Fruit fly (Drosophila melanogaster) whole organism, embryonic: Measurements from ENCODE around the gene CG14655.

Experiments used
- CG10209 ChIP-seq: fragments of 200-800 bp; sonication (Bioruptor generic); optimal IDR thresholded peaks from 3 replicates; lab custom pipeline; 2017; ENCODE audit warnings: missing biosample characterization, mild to moderate bottlenecking, missing genetic modification characterization, missing genetic modification reagents
- CG10267 ChIP-seq: fragments of 200-800 bp; sonication (Bioruptor generic); optimal IDR thresholded peaks from 2 replicates; lab custom pipeline; 2018; ENCODE audit warnings: missing biosample characterization, mild to moderate bottlenecking, missing genetic modification characterization, moderate library complexity
- CG10431 ChIP-seq: fragments of 200-800 bp; sonication (Bioruptor generic); optimal IDR thresholded peaks from 3 replicates; lab custom pipeline; 2018; ENCODE audit warnings: missing biosample characterization, mild to moderate bottlenecking, missing genetic modification characterization
- CG11398 ChIP-seq: fragments of 200-800 bp; sonication (Bioruptor generic); optimal IDR thresholded peaks from 2 replicates; lab custom pipeline; 2016; ENCODE audit warnings: missing biosample characterization, missing genetic modification characterization
- CG12299 ChIP-seq: fragments of 200-800 bp; sonication (Bioruptor generic); optimal IDR thresholded peaks from 2 replicates; lab custom pipeline; 2018; ENCODE audit warnings: missing biosample characterization, mild to moderate bottlenecking, missing genetic modification characterization
- CG1233 ChIP-seq: fragments of 200-800 bp; sonication (Bioruptor generic); optimal IDR thresholded peaks from 4 replicates; lab custom pipeline; 2018; ENCODE audit warnings: missing biosample characterization, mild to moderate bottlenecking, missing genetic modification characterization
- CG13624 ChIP-seq: fragments of 200-800 bp; sonication (Bioruptor generic); optimal IDR thresholded peaks from 2 replicates; lab custom pipeline; 2016; ENCODE audit warnings: missing biosample characterization, missing genetic modification characterization
- CG17385 ChIP-seq: fragments of 200-800 bp; sonication (Bioruptor generic); optimal IDR thresholded peaks from 3 replicates; lab custom pipeline; 2018; ENCODE audit warnings: missing biosample characterization, mild to moderate bottlenecking, missing genetic modification characterization
- CG17829 ChIP-seq: fragments of 200-800 bp; optimal IDR thresholded peaks from 2 replicates; lab custom pipeline; 2019; ENCODE audit warnings: missing biosample characterization, mild to moderate bottlenecking, missing genetic modification characterization, moderate library complexity
- CG18476 ChIP-seq: fragments of 200-800 bp; sonication (Bioruptor generic); optimal IDR thresholded peaks from 2 replicates; lab custom pipeline; 2016; ENCODE audit warnings: missing biosample characterization, mild to moderate bottlenecking, missing genetic modification characterization
- CG2199 ChIP-seq: fragments of 200-800 bp; sonication (Bioruptor generic); IDR thresholded peaks from 3 replicates; pipeline ENCODE4 v1.3.6; 2022; ENCODE audit warnings: missing biosample characterization, missing genetic modification characterization
- CG30431 ChIP-seq: fragments of 200-800 bp; sonication (Bioruptor generic); optimal IDR thresholded peaks from 2 replicates; lab custom pipeline; 2017; ENCODE audit warnings: missing biosample characterization, missing genetic modification characterization
- CG31224 ChIP-seq: fragments of 200-800 bp; sonication (Bioruptor generic); IDR thresholded peaks from 2 replicates; pipeline ENCODE4 v1.3.6; 2022; ENCODE audit warnings: missing biosample characterization, missing genetic modification characterization
- CG33213 ChIP-seq: fragments of 200-800 bp; sonication (Bioruptor generic); optimal IDR thresholded peaks from 3 replicates; lab custom pipeline; 2016; ENCODE audit warnings: missing biosample characterization, missing genetic modification characterization
- CG43689 ChIP-seq: fragments of 200-800 bp; sonication (Bioruptor generic); IDR thresholded peaks from 2 replicates; pipeline ENCODE4 v1.3.6; 2022; ENCODE audit warnings: missing biosample characterization, missing genetic modification characterization
- CG4404 ChIP-seq: fragments of 200-800 bp; sonication (Bioruptor generic); IDR thresholded peaks from 2 replicates; pipeline ENCODE4 v1.3.6; 2022; ENCODE audit warnings: missing biosample characterization, missing genetic modification characterization
- CG5953 ChIP-seq: fragments of 200-800 bp; sonication (Bioruptor generic); IDR thresholded peaks from 2 replicates; pipeline ENCODE4 v1.3.6; 2022; ENCODE audit warnings: missing biosample characterization, missing genetic modification characterization
- CG6254 ChIP-seq: fragments of 200-800 bp; sonication (Bioruptor generic); optimal IDR thresholded peaks from 3 replicates; lab custom pipeline; 2017; ENCODE audit warnings: mild to moderate bottlenecking, missing biosample characterization, missing genetic modification reagents, missing genetic modification characterization
- CG7556 ChIP-seq: fragments of 200-800 bp; sonication (Bioruptor generic); optimal IDR thresholded peaks from 2 replicates; lab custom pipeline; 2017; ENCODE audit warnings: missing biosample characterization, mild to moderate bottlenecking, missing genetic modification characterization
- CHES-1-like ChIP-seq: fragments of 200-800 bp; sonication (Bioruptor generic); optimal IDR thresholded peaks from 2 replicates; lab custom pipeline; 2016; ENCODE audit warnings: missing biosample characterization, missing genetic modification characterization
- CoRest ChIP-seq: fragments of 200-800 bp; sonication (Bioruptor generic); optimal IDR thresholded peaks from 3 replicates; lab custom pipeline; 2018; ENCODE audit warnings: missing biosample characterization, mild to moderate bottlenecking, missing genetic modification characterization, moderate library complexity
- Dbx ChIP-seq: fragments of 200-800 bp; sonication (Bioruptor generic); IDR thresholded peaks from 3 replicates; pipeline ENCODE4 v1.3.6; 2022; ENCODE audit warnings: missing biosample characterization, missing genetic modification characterization
- Deaf1 ChIP-seq: fragments of 200-800 bp; optimal IDR thresholded peaks from 3 replicates; lab custom pipeline; 2019; ENCODE audit warnings: missing biosample characterization, mild to moderate bottlenecking, missing genetic modification characterization, moderate library complexity
- MESR4 ChIP-seq: fragments of 200-800 bp; sonication (Bioruptor generic); optimal IDR thresholded peaks from 2 replicates; lab custom pipeline; 2018; ENCODE audit warnings: missing biosample characterization, mild to moderate bottlenecking, missing genetic modification characterization, moderate library complexity
- Mes4 ChIP-seq: fragments of 200-800 bp; sonication (Bioruptor generic); optimal IDR thresholded peaks from 2 replicates; lab custom pipeline; 2016; ENCODE audit warnings: missing biosample characterization, missing genetic modification characterization
- NC2α ChIP-seq: fragments of 200-800 bp; sonication (Bioruptor generic); optimal IDR thresholded peaks from 2 replicates; lab custom pipeline; 2016; ENCODE audit warnings: missing biosample characterization, missing genetic modification characterization
- Ssrp ChIP-seq: fragments of 200-800 bp; sonication (Bioruptor generic); optimal IDR thresholded peaks from 2 replicates; lab custom pipeline; 2018; ENCODE audit warnings: missing biosample characterization, mild to moderate bottlenecking, missing genetic modification characterization, moderate library complexity
- Usf ChIP-seq: fragments of 200-800 bp; sonication (Bioruptor generic); optimal IDR thresholded peaks from 2 replicates; lab custom pipeline; 2017; ENCODE audit warnings: missing genotype, missing biosample characterization, missing genetic modification characterization
- btn ChIP-seq: fragments of 200-800 bp; sonication (Bioruptor generic); optimal IDR thresholded peaks from 2 replicates; lab custom pipeline; 2016; ENCODE audit warnings: missing biosample characterization, missing genetic modification characterization
- cas ChIP-seq: fragments of 200-800 bp; sonication (Bioruptor generic); IDR thresholded peaks from 2 replicates; pipeline ENCODE4 v1.3.6; 2022; ENCODE audit warnings: missing biosample characterization, missing genetic modification characterization
- cg ChIP-seq: fragments of 200-800 bp; sonication (Bioruptor generic); optimal IDR thresholded peaks from 3 replicates; lab custom pipeline; 2019; ENCODE audit warnings: missing biosample characterization, mild to moderate bottlenecking, missing genetic modification characterization, moderate library complexity
- dimm ChIP-seq: fragments of 200-800 bp; sonication (Bioruptor generic); IDR thresholded peaks from 2 replicates; pipeline ENCODE4 v1.3.6; 2022; ENCODE audit warnings: missing biosample characterization, missing genetic modification characterization
- emc ChIP-seq: fragments of 200-800 bp; sonication (Bioruptor generic); optimal IDR thresholded peaks from 2 replicates; lab custom pipeline; 2016; ENCODE audit warnings: missing biosample characterization, missing genetic modification characterization
- en ChIP-seq: fragments of 200-800 bp; sonication (Bioruptor generic); optimal IDR thresholded peaks from 2 replicates; lab custom pipeline; 2016; ENCODE audit warnings: missing biosample characterization, missing genetic modification characterization
- gro ChIP-seq: fragments of 200-800 bp; sonication (Bioruptor generic); optimal IDR thresholded peaks from 2 replicates; lab custom pipeline; 2016; ENCODE audit warnings: missing biosample characterization, missing genetic modification characterization
- hb ChIP-seq: fragments of 200-800 bp; sonication (Bioruptor generic); IDR thresholded peaks from 3 replicates; pipeline ENCODE4 v1.3.6; 2022; ENCODE audit warnings: missing biosample characterization, missing genetic modification characterization; ENCODE audit not compliant: partially characterized antibody
- insv ChIP-seq, 2 experiments: fragments of 200-800 bp; sonication (Bioruptor generic); optimal IDR thresholded peaks; 3 replicates each; lab custom pipeline; 2016 to 2018; ENCODE audit warnings: missing biosample characterization in 2 of 2, missing genetic modification characterization in 2 of 2
- kah ChIP-seq: fragments of 200-800 bp; sonication (Bioruptor generic); optimal IDR thresholded peaks from 2 replicates; lab custom pipeline; 2018; ENCODE audit warnings: missing biosample characterization, mild to moderate bottlenecking, missing genetic modification characterization
- nerfin-1 ChIP-seq: fragments of 200-800 bp; sonication (Bioruptor generic); optimal IDR thresholded peaks from 3 replicates; lab custom pipeline; 2019; ENCODE audit warnings: missing biosample characterization, mild to moderate bottlenecking, missing genetic modification characterization, moderate library complexity
- pb ChIP-seq: fragments of 200-800 bp; sonication (Bioruptor generic); optimal IDR thresholded peaks from 3 replicates; lab custom pipeline; 2016; ENCODE audit warnings: missing biosample characterization, missing genetic modification characterization
- peb ChIP-seq: fragments of 200-800 bp; sonication (Bioruptor generic); IDR thresholded peaks from 2 replicates; pipeline ENCODE4 v1.3.6; 2022; ENCODE audit warnings: missing biosample characterization, missing genetic modification characterization
- phol ChIP-seq: fragments of 200-800 bp; sonication (Bioruptor generic); optimal IDR thresholded peaks from 3 replicates; lab custom pipeline; 2018; ENCODE audit warnings: missing biosample characterization, mild to moderate bottlenecking, missing genetic modification characterization, moderate library complexity
- pnt ChIP-seq: fragments of 200-800 bp; sonication (Bioruptor generic); optimal IDR thresholded peaks from 3 replicates; lab custom pipeline; 2016; ENCODE audit warnings: missing biosample characterization, missing genetic modification characterization
- ro ChIP-seq: fragments of 200-800 bp; sonication (Bioruptor generic); IDR thresholded peaks from 2 replicates; pipeline ENCODE4 v1.3.6; 2022; ENCODE audit warnings: missing biosample characterization, missing genetic modification characterization
- sd ChIP-seq: fragments of 200-800 bp; sonication (Bioruptor generic); optimal IDR thresholded peaks from 3 replicates; lab custom pipeline; 2018; ENCODE audit warnings: missing biosample characterization, mild to moderate bottlenecking, missing genetic modification characterization, moderate library complexity
- sob ChIP-seq: fragments of 200-800 bp; sonication (Bioruptor generic); IDR thresholded peaks from 2 replicates; pipeline ENCODE4 v1.3.6; 2022; ENCODE audit warnings: missing biosample characterization, missing genetic modification characterization
- tap ChIP-seq: fragments of 200-800 bp; optimal IDR thresholded peaks from 3 replicates; lab custom pipeline; 2019; ENCODE audit warnings: missing biosample characterization, mild to moderate bottlenecking, missing genetic modification characterization, moderate library complexity
- usp ChIP-seq: fragments of >200 bp; optimal IDR thresholded peaks from 2 replicates; lab custom pipeline; 2017; ENCODE audit warnings: missing biosample characterization, missing genetic modification characterization
- vnd ChIP-seq: fragments of 200-800 bp; sonication (Bioruptor generic); IDR thresholded peaks from 3 replicates; pipeline ENCODE4 v1.3.6; 2022; ENCODE audit warnings: missing biosample characterization, missing genetic modification characterization; ENCODE audit not compliant: partially characterized antibody
- yki ChIP-seq: fragments of >200 bp; optimal IDR thresholded peaks from 3 replicates; lab custom pipeline; 2018

The CG14655 gene

dm6 chr3R:4739492-4740431, 40.3 kb downstream of the CG14655 start (continued):
- TF ChIP-seq CG30431 (GFP tag; lab: Kevin White, UChicago) (peak; percentile 76), btn (peak; percentile 35), CG13624 (GFP tag; lab: Kevin White, UChicago) (peak; percentile 73), Deaf1 (tag; lab: Kevin White, UChicago) (peak; percentile 78), sd (tag; lab: Kevin White, UChicago) (peak; percentile 94), CG17385 (GFP tag; lab: Kevin White, UChicago) (peak; percentile 85), CG10209 (GFP tag; lab: Kevin White, UChicago) (peak; percentile 88), en (GFP tag; lab: Kevin White, UChicago) (peak; percentile 75), CG12299 (tag; lab: Kevin White, UChicago) (peak; percentile 28), CG18476 (GFP tag; lab: Kevin White, UChicago) (peak; percentile 82), MESR4 (GFP tag; lab: Kevin White, UChicago) (peak; percentile 1), gro (GFP tag; lab: Kevin White, UChicago) (peak; percentile 57), ro (GFP tag; lab: Robert Waterston, UW) (no peak), CG6254 (peak; percentile 59), CHES-1-like (GFP tag; lab: Kevin White, UChicago) (peak; percentile 82), NC2α (GFP tag; lab: Kevin White, UChicago) (peak; percentile 71), cg (peak; percentile 5), Usf (GFP tag; lab: Kevin White, UChicago) (peak; percentile 81), CG2199 (GFP tag; lab: Robert Waterston, UW) (no peak), CG1233 (GFP tag; lab: Kevin White, UChicago) (peak; percentile 89), CG33213 (peak; percentile 43), CG10267 (peak; percentile 74), CG43689 (no peak), sob (GFP tag; lab: Robert Waterston, UW) (no peak), Dbx (GFP tag; lab: Robert Waterston, UW) (no peak), CG17829 (tag; lab: Kevin White, UChicago) (peak; percentile 69), kah (GFP tag; lab: Kevin White, UChicago) (peak; percentile 26), usp (GFP tag; lab: Kevin White, UChicago) (no peak), cas (GFP tag; lab: Robert Waterston, UW) (no peak), dimm (no peak), pnt (GFP tag; lab: Kevin White, UChicago) (peak; percentile 86), nerfin-1 (tag; lab: Kevin White, UChicago) (peak; percentile 51), emc (GFP tag; lab: Kevin White, UChicago) (peak; percentile 44), CG7556 (GFP tag; lab: Kevin White, UChicago) (peak; percentile 96), CG31224 (no peak), CG5953 (GFP tag; lab: Robert Waterston, UW) (no peak), yki (lab: Kevin White, UChicago) (peak; percentile 65), CG11398 (GFP tag; lab: Kevin White, UChicago) (peak; percentile 62), phol (tag; lab: Kevin White, UChicago) (peak; percentile 89), CG4404 (GFP tag; lab: Robert Waterston, UW) (no peak), Ssrp (tag; lab: Kevin White, UChicago) (peak; percentile 86), vnd (GFP tag; lab: Robert Waterston, UW) (no peak), Mes4 (GFP tag; lab: Kevin White, UChicago) (peak; percentile 86), pb (GFP tag; lab: Kevin White, UChicago) (peak; percentile 68), insv (GFP tag; optimal IDR thresholded peaks at IDR 0.05; lab: Kevin White, UChicago) (peak in 1 of 2 experiments; percentile 93), hb (GFP tag; lab: Robert Waterston, UW) (no peak), CG10431 (peak; percentile 63), tap (tag; lab: Kevin White, UChicago) (peak; percentile 36), CoRest (peak; percentile 94), peb (GFP tag; lab: Robert Waterston, UW) (no peak)
